Worm (Caenorhabditis elegans) whole organism, midembryonic: Measurements from ENCODE around the gene srr-3.

Experiments used
- T22C8.4 ChIP-seq: fragments of 200-800 bp; sonication (Bioruptor generic); IDR thresholded peaks from 2 replicates; pipeline ENCODE4 v1.3.6; 2022; ENCODE audit warnings: missing genetic modification characterization, missing compliant biosample characterization
- cog-1 ChIP-seq: sonication (generic microtip); optimal IDR thresholded peaks from 2 replicates; lab custom pipeline; 2016; ENCODE audit warnings: missing genetic modification characterization, missing compliant biosample characterization
- flt-1 ChIP-seq: fragments of 200-800 bp; sonication (Bioruptor generic); IDR thresholded peaks from 2 replicates; pipeline ENCODE4 v1.3.6; 2022; ENCODE audit warnings: missing genetic modification characterization, missing compliant biosample characterization
- klf-2 ChIP-seq: fragments of 200-800 bp; sonication (Bioruptor generic); conservative IDR thresholded peaks from 2 replicates; pipeline ENCODE4 v1.3.6; 2022; ENCODE audit warnings: missing genetic modification reagents, missing genetic modification characterization, missing compliant biosample characterization
- med-1 ChIP-seq: sonication (generic microtip); optimal IDR thresholded peaks from 2 replicates; lab custom pipeline; 2017; ENCODE audit warnings: missing genetic modification characterization, mild to moderate bottlenecking, missing compliant biosample characterization, antibody characterized with exemption, missing genetic modification reagents; ENCODE audit not compliant: insufficient read depth
- ref-1 ChIP-seq: fragments of 200-800 bp; sonication (Bioruptor generic); conservative IDR thresholded peaks from 2 replicates; pipeline ENCODE4 v1.3.6; 2022; ENCODE audit warnings: missing genetic modification reagents, missing genetic modification characterization, missing compliant biosample characterization
- tab-1 ChIP-seq: fragments of 200-800 bp; sonication (Bioruptor generic); IDR thresholded peaks from 2 replicates; pipeline ENCODE4 v1.3.6; 2022; ENCODE audit warnings: missing genetic modification characterization, missing compliant biosample characterization
- ztf-23 ChIP-seq: fragments of 200-800 bp; sonication (Bioruptor generic); IDR thresholded peaks from 2 replicates; pipeline ENCODE4 v1.3.6; 2022; ENCODE audit warnings: missing genetic modification reagents, missing genetic modification characterization, missing compliant biosample characterization
- ztf-29 ChIP-seq: fragments of 200-800 bp; sonication (Bioruptor generic); IDR thresholded peaks from 2 replicates; pipeline ENCODE4 v1.3.6; 2022; ENCODE audit warnings: missing genetic modification reagents, missing genetic modification characterization, missing compliant biosample characterization

The srr-3 gene

ce11 chrV:16494359-16494758 is 14.2 kb downstream of the srr-3 start, which contains the start of gene comt-2:
comt-2 (minus strand) TSS chrV:16494489.
- TF ChIP-seq flt-1 (no peak), ztf-23 (no peak), med-1 (GFP tag; lab: Kevin White, UChicago) (no peak), klf-2 (GFP tag; lab: Robert Waterston, UW) (no peak), T22C8.4 (GFP tag; lab: Robert Waterston, UW) (no peak), cog-1 (tag; lab: Kevin White, UChicago) (no peak), tab-1 (GFP tag; lab: Robert Waterston, UW) (no peak), ref-1 (GFP tag; lab: Robert Waterston, UW) (no peak), ztf-29 (GFP tag; lab: Robert Waterston, UW) (no peak)

- no peak for TF ChIP-seq ztf-23
- no peak for TF ChIP-seq cog-1 (tag; lab: Kevin White, UChicago)
- no peak for TF ChIP-seq klf-2 (GFP tag; lab: Robert Waterston, UW)
- no peak for TF ChIP-seq flt-1
- TF ChIP-seq ztf-29 (GFP tag; lab: Robert Waterston, UW) = no peak
- TF ChIP-seq tab-1 (GFP tag; lab: Robert Waterston, UW) = no peak
- TF ChIP-seq med-1 (GFP tag; lab: Kevin White, UChicago) = no peak
- no peak for TF ChIP-seq ref-1 (GFP tag; lab: Robert Waterston, UW)
- TF ChIP-seq T22C8.4 (GFP tag; lab: Robert Waterston, UW) = no peak
Observed at ce11 chrV:16488172-16488571, 20.4 kb downstream of the srr-3 start, which contains the start of gene sqst-4. sqst-4 (plus strand) TSS chrV:16488472.

ce11 chrV:16487474-16487873 is 21.1 kb downstream of the srr-3 start, which contains the start of gene Y32B12A.5:
Y32B12A.5 (minus strand) TSS chrV:16487574.
- TF ChIP-seq klf-2 (GFP tag; lab: Robert Waterston, UW) (no peak), ref-1 (GFP tag; lab: Robert Waterston, UW) (no peak), ztf-29 (GFP tag; lab: Robert Waterston, UW) (no peak), cog-1 (tag; lab: Kevin White, UChicago) (no peak), med-1 (GFP tag; lab: Kevin White, UChicago) (no peak), ztf-23 (no peak), T22C8.4 (GFP tag; lab: Robert Waterston, UW) (no peak), tab-1 (GFP tag; lab: Robert Waterston, UW) (no peak)

DNA sequence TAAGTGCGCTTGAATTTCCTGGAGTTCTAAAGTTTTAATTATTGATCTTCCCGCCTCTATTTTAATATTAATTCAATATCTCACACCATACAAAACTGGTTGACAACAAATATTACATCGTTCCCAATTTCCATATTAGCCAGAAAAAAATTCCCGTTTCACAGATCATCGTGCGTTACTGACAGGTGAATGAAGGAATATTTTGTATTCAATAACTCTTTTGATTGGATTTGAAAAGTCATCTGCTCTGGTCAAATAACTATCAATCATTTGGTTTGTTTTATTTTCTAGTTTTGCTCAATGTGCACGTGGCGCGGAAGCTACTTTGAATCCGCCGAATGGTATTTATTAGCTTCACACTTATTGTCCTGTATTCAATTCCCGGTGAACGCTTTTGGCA is 24.9 kb downstream of the srr-3 start, which contains the start of gene srh-139:
Gene srh-139, plus strand, starts transcription at position 301 of the 400 bp plus-strand sequence.
- no peak for TF ChIP-seq med-1 (GFP tag; lab: Kevin White, UChicago)
- TF ChIP-seq ztf-23 = no peak
- TF ChIP-seq ztf-29 (GFP tag; lab: Robert Waterston, UW) = no peak
- no peak for TF ChIP-seq T22C8.4 (GFP tag; lab: Robert Waterston, UW)
- no peak for TF ChIP-seq cog-1 (tag; lab: Kevin White, UChicago)
- no peak for TF ChIP-seq klf-2 (GFP tag; lab: Robert Waterston, UW)
- no peak for TF ChIP-seq tab-1 (GFP tag; lab: Robert Waterston, UW)
- no peak for TF ChIP-seq ref-1 (GFP tag; lab: Robert Waterston, UW)
- no peak for TF ChIP-seq flt-1

ce11 chrV:16483044-16483443 is 25.5 kb downstream of the srr-3 start, which contains the start of gene F57E7.2:
F57E7.2 (minus strand) TSS chrV:16483144.
- no peak for TF ChIP-seq ztf-29 (GFP tag; lab: Robert Waterston, UW)
- no peak for TF ChIP-seq tab-1 (GFP tag; lab: Robert Waterston, UW)
- TF ChIP-seq med-1 (GFP tag; lab: Kevin White, UChicago) = no peak
- no peak for TF ChIP-seq T22C8.4 (GFP tag; lab: Robert Waterston, UW)
- TF ChIP-seq flt-1 = no peak
- TF ChIP-seq cog-1 (tag; lab: Kevin White, UChicago) = no peak
- no peak for TF ChIP-seq ztf-23
- TF ChIP-seq klf-2 (GFP tag; lab: Robert Waterston, UW) = no peak
- no peak for TF ChIP-seq ref-1 (GFP tag; lab: Robert Waterston, UW)

DNA sequence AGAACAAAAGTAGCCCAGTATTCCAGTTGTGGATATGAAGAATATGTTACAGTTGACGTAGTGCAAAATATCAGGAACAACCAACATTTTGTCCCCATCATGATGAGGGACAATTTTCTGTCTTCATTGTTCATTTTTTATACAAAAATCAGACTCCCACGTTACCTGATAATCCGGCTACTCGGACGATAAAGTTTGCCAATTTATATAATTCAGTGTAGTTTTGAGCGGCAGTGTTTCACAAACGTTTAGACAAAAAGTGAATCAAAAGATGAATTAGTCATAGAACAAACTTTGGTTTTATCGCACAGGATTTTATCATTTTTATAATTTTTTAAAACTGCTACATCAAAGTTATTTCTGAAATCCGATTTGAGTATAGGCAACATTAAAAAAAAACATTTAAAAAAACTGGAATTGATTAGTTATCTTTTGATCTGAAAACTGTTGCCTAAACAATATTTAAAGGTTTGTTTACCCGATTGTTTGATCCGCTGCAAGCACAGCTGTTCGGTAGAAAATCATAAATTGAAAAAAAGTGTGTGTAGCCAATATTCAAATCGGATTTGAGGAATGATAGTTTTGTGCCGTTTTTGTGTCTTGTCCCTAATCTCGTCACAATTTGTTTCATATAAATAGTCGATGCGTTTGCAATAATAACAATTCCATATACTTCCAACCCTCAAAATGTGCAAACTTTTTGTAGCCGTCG is 27.5 kb downstream of the srr-3 start, which contains the start of the genes F57E7.4 and spig-6:
Gene F57E7.4, minus strand, starts transcription at position 101 of the 712 bp plus-strand sequence.
Gene spig-6, plus strand, starts transcription at position 662 of the 712 bp plus-strand sequence.
- TF ChIP-seq flt-1 (no peak), med-1 (GFP tag; lab: Kevin White, UChicago) (no peak), ztf-23 (no peak), klf-2 (GFP tag; lab: Robert Waterston, UW) (no peak)

DNA sequence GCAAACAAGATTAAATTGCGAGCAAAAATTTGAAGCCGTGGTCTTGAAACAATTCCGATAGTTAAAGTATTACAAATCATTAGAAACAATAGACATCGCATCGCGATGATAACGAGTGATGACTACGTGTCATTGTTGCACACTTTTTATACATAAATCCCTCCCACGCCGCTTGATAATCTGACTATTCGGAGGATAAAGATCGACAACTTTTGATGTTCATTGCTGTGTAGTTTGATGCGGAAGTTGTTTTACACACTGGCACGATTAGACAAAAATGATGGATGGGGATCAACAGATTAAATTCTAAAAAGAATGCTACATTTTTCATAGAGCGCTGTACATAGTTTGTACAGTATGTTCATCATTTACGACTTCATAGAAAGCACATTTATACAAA is 29.3 kb downstream of the srr-3 start, which contains the start of gene T08G3.11:
Gene T08G3.11, minus strand, starts transcription at position 101 of the 400 bp plus-strand sequence.
- TF ChIP-seq ztf-29 (GFP tag; lab: Robert Waterston, UW) (no peak), ztf-23 (no peak), T22C8.4 (GFP tag; lab: Robert Waterston, UW) (no peak), flt-1 (no peak), klf-2 (GFP tag; lab: Robert Waterston, UW) (no peak), cog-1 (tag; lab: Kevin White, UChicago) (no peak), ref-1 (GFP tag; lab: Robert Waterston, UW) (no peak), med-1 (GFP tag; lab: Kevin White, UChicago) (no peak), tab-1 (GFP tag; lab: Robert Waterston, UW) (no peak)

- TF ChIP-seq med-1 (GFP tag; lab: Kevin White, UChicago) = no peak
- no peak for TF ChIP-seq klf-2 (GFP tag; lab: Robert Waterston, UW)
- TF ChIP-seq cog-1 (tag; lab: Kevin White, UChicago) = no peak
- TF ChIP-seq flt-1 = no peak
- no peak for TF ChIP-seq T22C8.4 (GFP tag; lab: Robert Waterston, UW)
- TF ChIP-seq ztf-23 = no peak
- no peak for TF ChIP-seq ztf-29 (GFP tag; lab: Robert Waterston, UW)
- no peak for TF ChIP-seq ref-1 (GFP tag; lab: Robert Waterston, UW)
- TF ChIP-seq tab-1 (GFP tag; lab: Robert Waterston, UW) = no peak
Observed at ce11 chrV:16471995-16472563, 36.5 kb downstream of the srr-3 start, which contains the start of gene srw-35. srw-35 (plus strand) TSS chrV:16472513.
